Fruit fly (Drosophila melanogaster) whole organism, embryonic: ENCODE data around the gene mRpL39.
A peak's percentile ranks its signal among the peaks of the same experiment; 100 is the strongest.

Experiments
- CG10654 ChIP-seq: fragments of 200-800 bp; sonication (Bioruptor generic); optimal IDR thresholded peaks from 2 replicates; lab custom pipeline; 2016; ENCODE audit warnings: missing biosample characterization, missing genetic modification characterization
- CG12155 ChIP-seq: fragments of 200-800 bp; sonication (Bioruptor generic); optimal IDR thresholded peaks from 3 replicates; lab custom pipeline; 2016; ENCODE audit warnings: missing biosample characterization, missing genetic modification characterization
- CG17802 ChIP-seq: fragments of 200-800 bp; sonication (Bioruptor generic); optimal IDR thresholded peaks from 2 replicates; lab custom pipeline; 2018; ENCODE audit warnings: missing biosample characterization, mild to moderate bottlenecking, missing genetic modification characterization, moderate library complexity
- CG7987 ChIP-seq: fragments of 200-800 bp; sonication (Bioruptor generic); optimal IDR thresholded peaks from 2 replicates; lab custom pipeline; 2018; ENCODE audit warnings: missing biosample characterization, mild to moderate bottlenecking, missing genetic modification characterization, moderate library complexity
- CG9817 ChIP-seq: fragments of 200-800 bp; sonication (Bioruptor generic); optimal IDR thresholded peaks from 2 replicates; lab custom pipeline; 2018; ENCODE audit warnings: missing biosample characterization, mild to moderate bottlenecking, missing genetic modification characterization, moderate library complexity
- Dek ChIP-seq: fragments of 200-800 bp; sonication (Bioruptor generic); optimal IDR thresholded peaks from 3 replicates; lab custom pipeline; 2019; ENCODE audit warnings: missing biosample characterization, mild to moderate bottlenecking, missing genetic modification characterization, moderate library complexity
- Dip2 ChIP-seq: fragments of 200-800 bp; sonication (Bioruptor generic); IDR thresholded peaks from 2 replicates; pipeline ENCODE4 v1.3.6; 2022; ENCODE audit warnings: missing biosample characterization, missing genetic modification characterization
- Dip3 ChIP-seq: fragments of 200-800 bp; sonication (Bioruptor generic); optimal IDR thresholded peaks from 3 replicates; lab custom pipeline; 2016; ENCODE audit warnings: missing biosample characterization, missing genetic modification characterization
- Mrtf ChIP-seq: fragments of 200-800 bp; sonication (Bioruptor generic); IDR thresholded peaks from 3 replicates; pipeline ENCODE4 v1.3.6; 2022; ENCODE audit warnings: missing biosample characterization, missing genetic modification characterization
- Xbp1 ChIP-seq: fragments of 200-800 bp; sonication (Bioruptor generic); optimal IDR thresholded peaks from 3 replicates; lab custom pipeline; 2016; ENCODE audit warnings: missing biosample characterization, mild to moderate bottlenecking, missing genetic modification characterization
- ap ChIP-seq: fragments of 200-800 bp; sonication (Bioruptor generic); IDR thresholded peaks from 2 replicates; pipeline ENCODE4 v1.3.6; 2022; ENCODE audit warnings: missing biosample characterization, missing genetic modification characterization
- chm ChIP-seq: fragments of 200-800 bp; sonication (Bioruptor generic); IDR thresholded peaks from 2 replicates; pipeline ENCODE4 v1.3.6; 2022; ENCODE audit warnings: missing biosample characterization, missing genetic modification characterization
- lola ChIP-seq, 3 experiments: fragments of >200 bp in 2 of 3; fragments of 200-800 bp in 1 of 3; sonication (Bioruptor generic) in 1 of 3; optimal IDR thresholded peaks; 2 replicates each; lab custom pipeline; 2017 to 2019; ENCODE audit warnings: missing biosample characterization in 3 of 3, missing genetic modification characterization in 3 of 3, mild to moderate bottlenecking in 1 of 3, moderate library complexity in 1 of 3

DNA sequence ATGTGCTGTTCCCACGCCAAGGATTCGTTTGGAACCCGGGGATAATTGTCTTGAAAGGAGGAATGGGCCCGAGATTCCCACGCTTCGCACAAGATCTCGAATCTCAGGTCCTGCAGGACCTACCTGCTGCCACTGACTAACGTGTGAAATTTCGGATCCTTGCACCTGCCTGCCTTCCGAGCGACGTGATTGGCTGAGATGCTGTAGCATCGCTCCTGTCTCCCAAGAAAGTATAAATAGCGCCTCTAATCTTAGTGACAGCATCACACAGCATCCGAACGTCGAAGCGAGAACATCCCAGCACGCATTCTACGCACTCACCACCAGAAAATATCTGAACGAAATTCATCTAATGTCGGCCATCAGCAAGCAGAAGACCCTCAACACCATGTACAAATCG, 24.5 kb downstream of the mRpL39 start:
- TF ChIP-seq Dip2 (GFP tag; lab: Robert Waterston, UW) (no peak), lola (GFP tag; optimal IDR thresholded peaks at IDR 0.05; lab: Kevin White, UChicago) (no peak), ap (GFP tag; lab: Robert Waterston, UW) (no peak), Dek (no peak), Dip3 (GFP tag; lab: Kevin White, UChicago) (no peak), CG7987 (no peak), CG17802 (no peak), chm (peak; percentile 50; the same call in 1 of the 2 replicates), CG9817 (no peak), Mrtf (GFP tag; lab: Robert Waterston, UW) (no peak), CG10654 (GFP tag; lab: Kevin White, UChicago) (no peak), CG12155 (GFP tag; lab: Kevin White, UChicago) (no peak), Xbp1 (GFP tag; lab: Kevin White, UChicago) (no peak)
